Worm (Caenorhabditis elegans): ENCODE measurements around the gene Y116F11B.13.
A peak's percentile ranks its signal among the peaks of the same experiment; 100 is the strongest.

Y116F11B.13 gene

ce11 chrV:19901826-19902225 lies 18.8 kb downstream of the Y116F11B.13 start:
- TF ChIP-seq ceh-28 (tag; optimal IDR thresholded peaks at IDR 0.05), result peak; percentile 80
- no peak for TF ChIP-seq pqm-1 (tag; optimal IDR thresholded peaks at IDR 0.05)

- no peak for TF ChIP-seq ctbp-1 (GFP tag; IDR thresholded peaks at IDR 0.05)
- TF ChIP-seq ceh-28 (tag; optimal IDR thresholded peaks at IDR 0.05), result peak; percentile 83
- no peak for TF ChIP-seq snpc-1.2 (GFP tag; IDR thresholded peaks at IDR 0.05)
Observed at ce11 chrV:19904790-19905189, 21.8 kb downstream of the Y116F11B.13 start.

ce11 chrV:19905988-19906387 lies 23.0 kb downstream of the Y116F11B.13 start:
- TF ChIP-seq unc-62 (GFP tag; optimal IDR thresholded peaks at IDR 0.05 in 1 of 2) (peak in 1 of 2 experiments; percentile 44), unc-62 (tag; optimal IDR thresholded peaks at IDR 0.05) (no peak), pqm-1 (tag; optimal IDR thresholded peaks at IDR 0.05) (no peak), ceh-28 (tag; optimal IDR thresholded peaks at IDR 0.05) (peak; percentile 77)

ce11 chrV:19907365-19907764 lies 24.3 kb downstream of the Y116F11B.13 start, which contains the start of gene fars-2:
fars-2 (minus strand) TSS chrV:19907434.
- TF ChIP-seq F10B5.3 (tag; optimal IDR thresholded peaks at IDR 0.05) (no peak), unc-130 (GFP tag; optimal IDR thresholded peaks at IDR 0.05) (no peak), ceh-28 (tag; optimal IDR thresholded peaks at IDR 0.05) (peak; percentile 79), dmd-8 (GFP tag; IDR thresholded peaks at IDR 0.05) (no peak)

- TF ChIP-seq lin-1 (GFP tag; IDR thresholded peaks at IDR 0.05), result no peak
- peak; percentile 42; the same call in 1 of the 2 replicates for TF ChIP-seq hmg-1.1 (GFP tag; IDR thresholded peaks at IDR 0.05)
- peak; percentile 49 for TF ChIP-seq mes-2 (tag; optimal IDR thresholded peaks at IDR 0.05; ENCODE audit: poor library complexity, severe bottlenecking)
- TF ChIP-seq mxl-3 (GFP tag; optimal IDR thresholded peaks at IDR 0.05), result peak; percentile 35
- TF ChIP-seq mdl-1 (tag; optimal IDR thresholded peaks at IDR 0.05), result peak in 1 of 2 experiments; percentile 48
- peak in 1 of 2 experiments; percentile 35 for TF ChIP-seq lsy-2 (tag; optimal IDR thresholded peaks at IDR 0.05)
- TF ChIP-seq dmd-8 (GFP tag; IDR thresholded peaks at IDR 0.05), result no peak
- TF ChIP-seq mep-1 (tag; optimal IDR thresholded peaks at IDR 0.05), result no peak
Observed at ce11 chrV:19908854-19909253, 25.8 kb downstream of the Y116F11B.13 start.

- TF ChIP-seq ceh-28 (tag; optimal IDR thresholded peaks at IDR 0.05), result peak; percentile 3
Observed at ce11 chrV:19909435-19909834, 26.4 kb downstream of the Y116F11B.13 start.

- TF ChIP-seq F49E8.2 (tag; optimal IDR thresholded peaks at IDR 0.05; ENCODE audit: borderline replicate concordance) (peak; percentile 41), nhr-41 (GFP tag; IDR thresholded peaks at IDR 0.05) (no peak), T26A8.4 (GFP tag; IDR thresholded peaks at IDR 0.05) (no peak)
Observed at ce11 chrV:19915973-19916605, 33.1 kb downstream of the Y116F11B.13 start, which contains the start of the genes chk-2 and Y60A3A.19. chk-2 (minus strand) TSS chrV:19916023. Y60A3A.19 (plus strand) TSS chrV:19916555.

- TF ChIP-seq F37D6.2 (tag; optimal IDR thresholded peaks at IDR 0.05) (no peak), unc-62 (GFP tag; optimal IDR thresholded peaks at IDR 0.05 in 1 of 2) (peak in 1 of 2 experiments; percentile 33), unc-62 (tag; optimal IDR thresholded peaks at IDR 0.05) (no peak), aha-1 (tag) (peak; percentile 54)
Observed at ce11 chrV:19922613-19923012, 39.6 kb downstream of the Y116F11B.13 start, which contains the start of gene Y60A3A.16. Y60A3A.16 (minus strand) TSS chrV:19922713.

- TF ChIP-seq daf-16 (GFP tag; optimal IDR thresholded peaks at IDR 0.05), result no peak
- TF ChIP-seq daf-16 (tag; optimal IDR thresholded peaks at IDR 0.05), result peak; percentile 51
- TF ChIP-seq pqm-1 (tag; optimal IDR thresholded peaks at IDR 0.05), result peak; percentile 3
- no peak for TF ChIP-seq set-16 (GFP tag; IDR thresholded peaks at IDR 0.05)
- TF ChIP-seq duxl-1 (tag; optimal IDR thresholded peaks at IDR 0.05; ENCODE audit: poor library complexity), result no peak
- no peak for TF ChIP-seq nhr-76 (tag; optimal IDR thresholded peaks at IDR 0.05)
- TF ChIP-seq dmd-8 (GFP tag; IDR thresholded peaks at IDR 0.05), result no peak
- no peak for TF ChIP-seq arid-1 (GFP tag; conservative IDR thresholded peaks at IDR 0.05)
- no peak for TF ChIP-seq R02D3.7 (tag; optimal IDR thresholded peaks at IDR 0.05)
- TF ChIP-seq nhr-25 (tag; optimal IDR thresholded peaks at IDR 0.05; ENCODE audit: borderline replicate concordance, insufficient read depth), result no peak
Observed at ce11 chrV:19923924-19924323, 40.9 kb downstream of the Y116F11B.13 start, which contains the start of gene skr-4. skr-4 (plus strand) TSS chrV:19924224.

Measured in whole organism, L4 larva.